Worm (Caenorhabditis elegans) whole organism, L4 larva: ENCODE results near the gene C01G12.5.

Source experiments
- F44E2.7 ChIP-seq: fragments of 200-800 bp; sonication (Bioruptor generic); IDR thresholded peaks from 2 replicates; pipeline ENCODE4 v2.1.2; 2022; ENCODE audit warnings: missing genetic modification characterization, missing compliant biosample characterization
- T20F7.1 ChIP-seq: fragments of 200-800 bp; sonication (Bioruptor generic); optimal IDR thresholded peaks from 2 replicates; lab custom pipeline; 2018; ENCODE audit warnings: mild to moderate bottlenecking, missing genetic modification characterization, missing compliant biosample characterization
- T26A8.4 ChIP-seq: fragments of 200-800 bp; sonication (Bioruptor generic); IDR thresholded peaks from 2 replicates; pipeline ENCODE4 v1.3.6; 2022; ENCODE audit warnings: missing genetic modification characterization, missing compliant biosample characterization
- Y48G9A.11 ChIP-seq: fragments of 200-800 bp; sonication (Bioruptor generic); IDR thresholded peaks from 2 replicates; pipeline ENCODE4 v1.3.6; 2022; ENCODE audit warnings: missing genetic modification reagents, missing genetic modification characterization, missing compliant biosample characterization
- Y75B8A.6 ChIP-seq: fragments of 200-800 bp; sonication (Bioruptor generic); IDR thresholded peaks from 2 replicates; pipeline ENCODE4 v1.3.6; 2022; ENCODE audit warnings: missing genetic modification reagents, missing genetic modification characterization, missing compliant biosample characterization
- aha-1 ChIP-seq: fragments of 150-350 bp; peaks from one replicate; lab custom pipeline; 2014; ENCODE audit warnings: missing biosample characterization, missing genetic modification characterization
- arid-1 ChIP-seq: fragments of 200-800 bp; sonication (Bioruptor generic); conservative IDR thresholded peaks from 2 replicates; pipeline ENCODE4 v1.3.6; 2022; ENCODE audit warnings: missing genetic modification reagents, missing genetic modification characterization, missing compliant biosample characterization
- ceh-28 ChIP-seq: fragments of 150-350 bp; optimal IDR thresholded peaks from 2 replicates; lab custom pipeline; 2014; ENCODE audit warnings: missing biosample characterization, missing genetic modification reagents, missing genetic modification characterization
- ceh-62 ChIP-seq: sonication (generic microtip); optimal IDR thresholded peaks from 2 replicates; lab custom pipeline; 2017; ENCODE audit warnings: missing biosample characterization, missing genetic modification characterization
- cey-2 ChIP-seq: sonication (generic microtip); optimal IDR thresholded peaks from 3 replicates; lab custom pipeline; 2017; ENCODE audit warnings: missing genetic modification characterization, mild to moderate bottlenecking, missing compliant biosample characterization, antibody characterized with exemption, borderline replicate concordance; ENCODE audit not compliant: insufficient read depth
- daf-8 ChIP-seq: fragments of 200-800 bp; sonication (Bioruptor generic); IDR thresholded peaks from 2 replicates; pipeline ENCODE4 v1.3.6; 2022; ENCODE audit warnings: missing genetic modification characterization, missing compliant biosample characterization
- dmd-6 ChIP-seq: fragments of 200-800 bp; sonication (Bioruptor generic); IDR thresholded peaks from 2 replicates; pipeline ENCODE4 v1.3.6; 2022; ENCODE audit warnings: missing genetic modification reagents, missing genetic modification characterization, missing compliant biosample characterization
- dmd-8 ChIP-seq: fragments of 200-800 bp; sonication (Bioruptor generic); IDR thresholded peaks from 2 replicates; pipeline ENCODE4 v1.3.6; 2022; ENCODE audit warnings: missing genetic modification characterization, missing compliant biosample characterization
- dpl-1 ChIP-seq: fragments of 150-350 bp; optimal IDR thresholded peaks from 2 replicates; lab custom pipeline; 2014; ENCODE audit warnings: missing biosample characterization, missing genetic modification reagents, missing genetic modification characterization
- duxl-1 ChIP-seq: sonication (generic microtip); optimal IDR thresholded peaks from 2 replicates; lab custom pipeline; 2016; ENCODE audit warnings: mild to moderate bottlenecking, missing genetic modification characterization, moderate library complexity, missing compliant biosample characterization; ENCODE audit not compliant: poor library complexity
- egl-43 ChIP-seq: fragments of 200-800 bp; sonication (Bioruptor generic); IDR thresholded peaks from 2 replicates; pipeline ENCODE4 v1.3.6; 2022; ENCODE audit warnings: missing genetic modification reagents, missing genetic modification characterization, missing compliant biosample characterization
- fos-1 ChIP-seq: fragments of 150-350 bp; optimal IDR thresholded peaks from 2 replicates; lab custom pipeline; 2014; ENCODE audit warnings: missing biosample characterization, missing genetic modification characterization
- hif-1 ChIP-seq, 2 experiments: sonication (generic microtip); optimal IDR thresholded peaks; 2 replicates each; lab custom pipeline; 2016 to 2017; ENCODE audit warnings: missing compliant biosample characterization in 2 of 2, missing genetic modification characterization in 2 of 2, missing genetic modification reagents in 2 of 2, missing genotype in 2 of 2, mild to moderate bottlenecking in 1 of 2
- hlh-11 ChIP-seq: fragments of 200-800 bp; sonication (Bioruptor generic); optimal IDR thresholded peaks from 2 replicates; lab custom pipeline; 2018; ENCODE audit warnings: mild to moderate bottlenecking, missing genetic modification characterization, missing compliant biosample characterization
- hmg-1.1 ChIP-seq: fragments of 200-800 bp; sonication (Bioruptor generic); IDR thresholded peaks from 2 replicates; pipeline ENCODE4 v1.3.6; 2022; ENCODE audit warnings: missing genetic modification reagents, missing genetic modification characterization, missing compliant biosample characterization
- lin-1 ChIP-seq: fragments of 200-800 bp; sonication (Bioruptor generic); IDR thresholded peaks from 2 replicates; pipeline ENCODE4 v1.3.6; 2022; ENCODE audit warnings: missing genetic modification reagents, missing genetic modification characterization, missing compliant biosample characterization
- lin-29 ChIP-seq: fragments of 200-800 bp; sonication (Bioruptor generic); IDR thresholded peaks from 2 replicates; pipeline ENCODE4 v1.3.6; 2022; ENCODE audit warnings: missing genetic modification reagents, missing genetic modification characterization, missing compliant biosample characterization
- lin-39 ChIP-seq: fragments of 150-350 bp; optimal IDR thresholded peaks from 2 replicates; lab custom pipeline; 2014; ENCODE audit warnings: missing biosample characterization, missing genetic modification reagents, missing genetic modification characterization
- lsy-2 ChIP-seq, 2 experiments: fragments of 150-350 bp in 1 of 2; sonication (generic microtip) in 1 of 2; optimal IDR thresholded peaks; 2 replicates each; lab custom pipeline; 2014 to 2017; ENCODE audit warnings: missing biosample characterization in 2 of 2, missing genetic modification characterization in 2 of 2
- madf-5 ChIP-seq, 2 experiments: fragments of 200-800 bp; sonication (Bioruptor generic); IDR thresholded peaks; 2 replicates each; pipeline ENCODE4 v1.3.6; 2022; ENCODE audit warnings: missing compliant biosample characterization in 2 of 2, missing genetic modification characterization in 2 of 2
- mxl-2 ChIP-seq: fragments of 200-800 bp; sonication (Bioruptor generic); conservative IDR thresholded peaks from 2 replicates; pipeline ENCODE4 v1.3.6; 2022; ENCODE audit warnings: missing genetic modification reagents, missing genetic modification characterization, missing compliant biosample characterization
- nhr-25 ChIP-seq: sonication (generic microtip); optimal IDR thresholded peaks from 2 replicates; lab custom pipeline; 2017; ENCODE audit warnings: missing genetic modification characterization, mild to moderate bottlenecking, missing compliant biosample characterization, antibody characterized with exemption, moderate library complexity, borderline replicate concordance; ENCODE audit not compliant: insufficient read depth
- nhr-76 ChIP-seq: fragments of 150-350 bp; optimal IDR thresholded peaks from 2 replicates; lab custom pipeline; 2014; ENCODE audit warnings: missing biosample characterization, missing genetic modification characterization
- rbr-2 ChIP-seq: sonication (generic microtip); optimal IDR thresholded peaks from 2 replicates; lab custom pipeline; 2016; ENCODE audit warnings: missing genotype, missing genetic modification characterization, missing compliant biosample characterization
- saeg-2 ChIP-seq: fragments of 200-800 bp; sonication (Bioruptor generic); IDR thresholded peaks from 2 replicates; pipeline ENCODE4 v1.3.6; 2022; ENCODE audit warnings: missing genetic modification reagents, missing genetic modification characterization, missing compliant biosample characterization
- set-16 ChIP-seq: fragments of 200-800 bp; sonication (Bioruptor generic); IDR thresholded peaks from 2 replicates; pipeline ENCODE4 v1.3.6; 2022; ENCODE audit warnings: missing genetic modification reagents, missing genetic modification characterization, missing compliant biosample characterization
- tra-1 ChIP-seq: fragments of 200-800 bp; sonication (Bioruptor generic); IDR thresholded peaks from 2 replicates; pipeline ENCODE4 v1.3.6; 2022; ENCODE audit warnings: missing genetic modification reagents, missing genetic modification characterization, missing compliant biosample characterization
- unc-130 ChIP-seq: sonication (generic microtip); optimal IDR thresholded peaks from 2 replicates; lab custom pipeline; 2016; ENCODE audit warnings: missing genetic modification reagents, missing genetic modification characterization, missing compliant biosample characterization
- unc-62 ChIP-seq, 3 experiments: fragments of 150-350 bp in 1 of 3; sonication (generic microtip); optimal IDR thresholded peaks in 2 of 3; peaks in 1 of 3; 1 replicate in 1 of 3; 2 replicates in 2 of 3; lab custom pipeline; 2014 to 2017; ENCODE audit warnings: missing biosample characterization in 3 of 3, missing genetic modification characterization in 3 of 3, missing genetic modification reagents in 3 of 3, missing genotype in 1 of 3
- zfp-3 ChIP-seq: fragments of 200-800 bp; sonication (Bioruptor generic); conservative IDR thresholded peaks from 2 replicates; pipeline ENCODE4 v1.3.6; 2022; ENCODE audit warnings: missing genetic modification reagents, missing genetic modification characterization, missing compliant biosample characterization

The C01G12.5 gene

DNA sequence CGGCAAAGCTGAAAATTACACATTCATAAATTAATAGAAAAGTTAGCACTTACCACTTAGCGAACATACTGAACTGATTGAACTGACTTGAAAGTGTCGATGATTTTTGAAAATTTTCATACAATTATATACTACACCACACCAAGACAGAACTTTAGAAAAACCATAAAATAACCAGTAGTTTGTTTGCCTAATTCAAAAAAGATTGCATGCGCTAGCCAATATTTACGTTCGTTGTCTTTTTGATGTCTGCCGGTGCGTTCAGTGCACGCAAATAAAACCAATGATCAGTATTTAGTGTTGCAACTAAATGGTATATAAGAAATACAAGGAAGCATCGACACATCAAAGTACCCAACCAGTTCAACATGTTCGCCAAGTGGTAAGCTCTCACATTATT is 6.8 kb downstream of the C01G12.5 start, which contains the start of the genes nspb-8 and nspb-9:
TSS of gene nspb-8 (minus strand) at position 101 of the 400 bp plus-strand sequence.
TSS of gene nspb-9 (plus strand) at position 311 of the 400 bp plus-strand sequence.
- TF ChIP-seq rbr-2 = no peak
- TF ChIP-seq zfp-3 (GFP tag; lab: Robert Waterston, UW) = no peak
- peak in 1 of 2 experiments; percentile 46 for TF ChIP-seq unc-62 (GFP tag; optimal IDR thresholded peaks at IDR 0.05 in 1 of 2; lab: Kevin White, UChicago)
- TF ChIP-seq unc-62 (tag; optimal IDR thresholded peaks at IDR 0.05; lab: Kevin White, UChicago) = no peak
- TF ChIP-seq aha-1 (tag; lab: Kevin White, UChicago) = peak; percentile 42
- TF ChIP-seq cey-2 (tag; lab: Kevin White, UChicago) = no peak
- TF ChIP-seq ceh-62 = no peak
- no peak for TF ChIP-seq T20F7.1 (GFP tag; lab: Kevin White, UChicago)
- TF ChIP-seq hlh-11 (tag; lab: Kevin White, UChicago) = no peak

ce11 chrII:14578716-14579115 is 8.6 kb downstream of the C01G12.5 start, which contains the start of gene C01G12.9:
Gene C01G12.9, plus strand, starts transcription at chrII:14579016.
- TF ChIP-seq ceh-28 (peak; percentile 70), unc-130 (GFP tag; lab: Kevin White, UChicago) (no peak)

ce11 chrII:14578013-14578412 is 9.3 kb downstream of the C01G12.5 start, which contains the start of gene nspb-7:
Gene nspb-7, plus strand, starts transcription at chrII:14578313.
- no peak for TF ChIP-seq lin-39 (tag; lab: Kevin White, UChicago)
- TF ChIP-seq hif-1 (tag; optimal IDR thresholded peaks at IDR 0.05; lab: Kevin White, UChicago) = no peak
- peak; percentile 24 for TF ChIP-seq aha-1 (tag; lab: Kevin White, UChicago)

DNA sequence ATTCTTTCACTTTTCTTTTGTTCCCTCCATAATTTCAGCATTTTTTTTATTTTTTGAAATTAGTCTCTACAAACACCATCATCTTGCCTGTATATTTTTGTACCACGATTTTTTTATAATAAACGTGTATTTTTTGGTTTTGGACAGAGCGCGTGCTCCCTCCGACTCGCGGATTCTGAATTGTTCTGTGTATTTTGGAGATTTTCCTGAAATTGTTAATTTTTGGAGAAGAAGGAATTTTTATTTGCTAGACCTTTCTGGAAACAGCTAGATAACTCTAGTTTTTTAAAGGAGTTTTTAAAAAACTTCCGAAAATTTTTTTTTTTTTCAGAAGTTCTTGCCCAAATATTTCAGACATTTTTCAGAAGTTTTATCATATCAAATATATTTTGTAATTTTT is 10.9 kb downstream of the C01G12.5 start, which contains the start of gene C01G12.13:
TSS of gene C01G12.13 (plus strand) at position 301 of the 400 bp plus-strand sequence.
- no peak for TF ChIP-seq nhr-76

DNA sequence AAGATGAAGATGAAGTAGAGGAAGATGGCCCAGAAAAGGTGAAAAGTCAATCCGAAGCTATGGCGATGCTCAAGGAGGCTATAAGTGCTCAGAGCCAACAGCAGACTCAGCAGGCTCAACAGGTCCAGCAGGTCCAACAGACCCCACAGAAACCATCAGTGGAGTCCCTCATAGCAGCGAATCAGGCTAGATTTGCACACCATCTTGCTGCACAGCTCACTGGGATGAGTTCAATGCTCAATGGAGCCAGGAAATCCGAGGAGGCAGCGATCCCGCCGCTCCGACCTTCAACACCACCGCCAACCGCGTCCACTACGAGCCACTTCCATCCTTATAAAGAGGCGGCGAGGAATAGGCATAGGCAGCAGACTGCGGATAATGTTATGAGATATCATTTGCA is 12.5 kb downstream of the C01G12.5 start:
- 0 out of 2 replicates have a peak, but pooled peaks have one; percentile 63 for TF ChIP-seq egl-43 (GFP tag; lab: Robert Waterston, UW)
- 0 out of 2 replicates have a peak, but pooled peaks have one; percentile 16 for TF ChIP-seq T26A8.4 (GFP tag; lab: Robert Waterston, UW)
- TF ChIP-seq set-16 (GFP tag; lab: Robert Waterston, UW) = peak; percentile 73
- TF ChIP-seq dmd-8 (GFP tag; lab: Robert Waterston, UW) = 0 out of 2 replicates have a peak, but pooled peaks have one; percentile 6
- no peak for TF ChIP-seq mxl-2 (GFP tag; lab: Robert Waterston, UW)
- TF ChIP-seq madf-5 (GFP tag; IDR thresholded peaks at IDR 0.05; lab: Robert Waterston, UW) = 0 out of 4 replicates have a peak, but pooled peaks of 1 of the 2 experiments have one; percentile 64

DNA sequence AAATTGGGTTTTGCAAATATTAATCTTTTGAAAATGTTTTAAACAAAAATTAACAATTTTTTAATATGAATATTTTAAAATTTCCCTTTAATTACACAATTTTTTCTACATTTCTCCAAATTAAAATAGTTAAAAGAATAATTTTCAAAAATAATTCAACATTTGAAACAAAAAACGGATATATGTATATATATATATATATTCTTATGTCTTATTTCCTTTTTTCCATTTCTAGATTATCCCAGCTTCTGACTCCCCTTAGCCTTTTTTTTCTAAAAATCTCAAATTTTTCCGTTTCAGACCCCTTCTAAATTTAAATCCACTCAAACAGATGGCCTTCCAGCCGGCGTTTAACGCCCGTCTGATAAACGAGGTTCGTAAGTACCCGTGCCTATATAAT is 14.0 kb downstream of the C01G12.5 start, which contains the start of gene madf-5:
TSS of gene madf-5 (plus strand) at position 301 of the 400 bp plus-strand sequence.
- TF ChIP-seq saeg-2 (GFP tag; lab: Robert Waterston, UW) = no peak
- no peak for TF ChIP-seq dmd-6 (GFP tag; lab: Robert Waterston, UW)
- no peak for TF ChIP-seq F44E2.7 (GFP tag; lab: Robert Waterston, UW)
- no peak for TF ChIP-seq dpl-1 (GFP tag; lab: Kevin White, UChicago)
- TF ChIP-seq duxl-1 = no peak
- TF ChIP-seq lin-29 = no peak
- no peak for TF ChIP-seq Y48G9A.11 (GFP tag; lab: Robert Waterston, UW)
- TF ChIP-seq fos-1 (tag; lab: Kevin White, UChicago) = no peak
- no peak for TF ChIP-seq lsy-2 (tag; optimal IDR thresholded peaks at IDR 0.05; lab: Kevin White, UChicago)
- no peak for TF ChIP-seq Y75B8A.6 (GFP tag; lab: Robert Waterston, UW)
- no peak for TF ChIP-seq T26A8.4 (GFP tag; lab: Robert Waterston, UW)
- TF ChIP-seq tra-1 (GFP tag; lab: Robert Waterston, UW) = no peak
- no peak for TF ChIP-seq zfp-3 (GFP tag; lab: Robert Waterston, UW)
- no peak for TF ChIP-seq arid-1 (GFP tag; lab: Robert Waterston, UW)
- no peak for TF ChIP-seq hmg-1.1 (GFP tag; lab: Robert Waterston, UW)
- TF ChIP-seq lin-39 (tag; lab: Kevin White, UChicago) = no peak
- TF ChIP-seq nhr-25 = no peak
- no peak for TF ChIP-seq lin-1 (GFP tag; lab: Robert Waterston, UW)
- TF ChIP-seq daf-8 (GFP tag; lab: Robert Waterston, UW) = no peak
- TF ChIP-seq madf-5 (GFP tag; IDR thresholded peaks at IDR 0.05; lab: Robert Waterston, UW) = no peak
- TF ChIP-seq, all 104 proteins: peak for 0
